Worm (Caenorhabditis elegans): ENCODE results near the gene sfxn-1.1.

DNA sequence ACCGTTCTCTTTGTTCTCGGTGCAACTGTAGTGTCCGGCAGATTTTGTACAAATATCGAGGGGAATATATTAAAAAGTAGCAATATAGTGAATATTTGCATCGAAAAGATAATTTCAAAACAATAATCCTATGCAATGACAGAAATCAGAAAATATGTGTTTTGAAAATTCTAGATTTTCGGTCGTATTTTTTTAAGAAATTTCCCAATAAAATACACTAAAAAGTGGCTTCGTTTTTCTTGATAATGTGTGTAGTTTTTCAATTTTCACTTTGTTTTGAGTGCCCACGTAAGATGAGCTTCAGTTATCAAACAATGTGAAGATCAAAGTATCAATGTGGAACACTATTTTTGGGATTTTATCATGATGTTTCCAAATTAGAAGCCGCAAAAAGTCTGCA is 1.8 kb downstream of the sfxn-1.1 start, which contains the start of gene gcy-1:
- no peak for TF ChIP-seq nhr-12 (tag; optimal IDR thresholded peaks at IDR 0.05)
- TF ChIP-seq ztf-11 (tag; optimal IDR thresholded peaks at IDR 0.05) = no peak
- TF ChIP-seq skn-1 (tag; optimal IDR thresholded peaks at IDR 0.05) = no peak
- TF ChIP-seq nhr-11 (tag; optimal IDR thresholded peaks at IDR 0.05) = no peak
- TF ChIP-seq unc-62 (GFP tag; optimal IDR thresholded peaks at IDR 0.05) = no peak
- TF ChIP-seq sea-2 (GFP tag; optimal IDR thresholded peaks at IDR 0.05) = no peak
- TF ChIP-seq snpc-4 (tag; optimal IDR thresholded peaks at IDR 0.05) = no peak
- TF ChIP-seq nhr-25 (tag; optimal IDR thresholded peaks at IDR 0.05) = no peak
- no peak for TF ChIP-seq R02D3.7 (tag; optimal IDR thresholded peaks at IDR 0.05)
- no peak for TF ChIP-seq fkh-10 (GFP tag; optimal IDR thresholded peaks at IDR 0.05)
- TF ChIP-seq mdl-1 (tag; optimal IDR thresholded peaks at IDR 0.05) = no peak
- no peak for TF ChIP-seq zag-1 (tag; optimal IDR thresholded peaks at IDR 0.05)
- no peak for TF ChIP-seq unc-39 (tag; optimal IDR thresholded peaks at IDR 0.05)
- no peak for TF ChIP-seq tbx-2 (tag; optimal IDR thresholded peaks at IDR 0.05)
